Worm (Caenorhabditis elegans) whole organism, L4/young adult: ENCODE measurements around the gene klp-11.

Source experiments
- W03F9.2 ChIP-seq: fragments of 150-350 bp; optimal IDR thresholded peaks from 2 replicates; lab custom pipeline; 2014; ENCODE audit warnings: missing biosample characterization, missing genetic modification characterization
- dao-5 ChIP-seq: sonication (generic microtip); optimal IDR thresholded peaks from 2 replicates; lab custom pipeline; 2016; ENCODE audit warnings: missing genotype, missing genetic modification characterization, moderate library complexity, missing compliant biosample characterization
- him-1 ChIP-seq: sonication (generic microtip); optimal IDR thresholded peaks from 2 replicates; lab custom pipeline; 2016; ENCODE audit warnings: missing genotype, missing genetic modification reagents, missing genetic modification characterization, missing compliant biosample characterization

ce11 chrIV:8743654-8744332 lies 18.1 kb downstream of the klp-11 start, which contains the start of gene F21D5.7:
- TF ChIP-seq him-1 (tag; lab: Kevin White, UChicago), result no peak
- TF ChIP-seq dao-5 (tag; lab: Kevin White, UChicago), result no peak
- peak; percentile 92 for TF ChIP-seq W03F9.2 (tag; lab: Kevin White, UChicago)
